Fruit fly (Drosophila melanogaster) whole organism, embryonic: ENCODE measurements around the gene CG1552.

ENCODE experiments used
- Awh ChIP-seq: fragments of 200-800 bp; sonication (Bioruptor generic); IDR thresholded peaks from 2 replicates; pipeline ENCODE4, ENCODE4 v1.3.6; 2022; ENCODE audit warnings: missing biosample characterization, missing genetic modification characterization
- BtbVII ChIP-seq: fragments of 200-800 bp; sonication (Bioruptor generic); optimal IDR thresholded peaks from 3 replicates; lab custom pipeline; 2017; ENCODE audit warnings: missing biosample characterization, mild to moderate bottlenecking, missing genetic modification characterization
- CG10543 ChIP-seq: fragments of 200-800 bp; sonication (Bioruptor generic); optimal IDR thresholded peaks from 3 replicates; lab custom pipeline; 2017; ENCODE audit warnings: missing biosample characterization, mild to moderate bottlenecking, missing genetic modification characterization, moderate library complexity
- CG10565 ChIP-seq: fragments of 200-800 bp; sonication (Bioruptor generic); optimal IDR thresholded peaks from 3 replicates; lab custom pipeline; 2016; ENCODE audit warnings: missing biosample characterization, mild to moderate bottlenecking, missing genetic modification characterization
- CG10654 ChIP-seq: fragments of 200-800 bp; sonication (Bioruptor generic); optimal IDR thresholded peaks from 2 replicates; lab custom pipeline; 2016; ENCODE audit warnings: missing biosample characterization, missing genetic modification characterization
- CG10979 ChIP-seq: fragments of 200-800 bp; sonication (Bioruptor generic); optimal IDR thresholded peaks from 2 replicates; lab custom pipeline; 2018; ENCODE audit warnings: missing biosample characterization, mild to moderate bottlenecking, missing genetic modification characterization, moderate library complexity
- CG11695 ChIP-seq: fragments of 200-800 bp; sonication (Bioruptor generic); IDR thresholded peaks from 3 replicates; pipeline ENCODE4 v1.3.6; 2022; ENCODE audit warnings: missing biosample characterization, missing genetic modification characterization
- CG1233 ChIP-seq: fragments of 200-800 bp; sonication (Bioruptor generic); optimal IDR thresholded peaks from 4 replicates; lab custom pipeline; 2018; ENCODE audit warnings: missing biosample characterization, mild to moderate bottlenecking, missing genetic modification characterization
- CG12391 ChIP-seq: fragments of 200-800 bp; sonication (Bioruptor generic); optimal IDR thresholded peaks from 3 replicates; lab custom pipeline; 2018; ENCODE audit warnings: missing biosample characterization, mild to moderate bottlenecking, missing genetic modification characterization, moderate library complexity
- CG12769 ChIP-seq: fragments of 200-800 bp; sonication (Bioruptor generic); optimal IDR thresholded peaks from 2 replicates; lab custom pipeline; 2019; ENCODE audit warnings: missing biosample characterization, mild to moderate bottlenecking, missing genetic modification characterization, moderate library complexity
- CG14667 ChIP-seq: fragments of 200-800 bp; sonication (Bioruptor generic); IDR thresholded peaks from 2 replicates; pipeline ENCODE4 v1.3.6; 2022; ENCODE audit warnings: missing biosample characterization, missing genetic modification characterization
- CG1603 ChIP-seq: fragments of 200-800 bp; sonication (Bioruptor generic); optimal IDR thresholded peaks from 2 replicates; lab custom pipeline; 2019; ENCODE audit warnings: missing biosample characterization, mild to moderate bottlenecking, missing genetic modification characterization, moderate library complexity
- CG16815 ChIP-seq: fragments of 200-800 bp; sonication (Bioruptor generic); optimal IDR thresholded peaks from 3 replicates; lab custom pipeline; 2017; ENCODE audit warnings: missing biosample characterization, mild to moderate bottlenecking, missing genetic modification characterization
- CG16863 ChIP-seq: fragments of 200-800 bp; sonication (Bioruptor generic); optimal IDR thresholded peaks from 3 replicates; lab custom pipeline; 2016; ENCODE audit warnings: missing biosample characterization, missing genetic modification characterization
- CG18476 ChIP-seq: fragments of 200-800 bp; sonication (Bioruptor generic); optimal IDR thresholded peaks from 2 replicates; lab custom pipeline; 2016; ENCODE audit warnings: missing biosample characterization, mild to moderate bottlenecking, missing genetic modification characterization
- CG18619 ChIP-seq: fragments of 200-800 bp; sonication (Bioruptor generic); optimal IDR thresholded peaks from 3 replicates; lab custom pipeline; 2017; ENCODE audit warnings: missing biosample characterization, mild to moderate bottlenecking, missing genetic modification characterization
- CG2120 ChIP-seq: fragments of 200-800 bp; sonication (Bioruptor generic); optimal IDR thresholded peaks from 3 replicates; lab custom pipeline; 2016; ENCODE audit warnings: missing biosample characterization, missing genetic modification characterization
- CG2712 ChIP-seq: fragments of 200-800 bp; optimal IDR thresholded peaks from 3 replicates; lab custom pipeline; 2019; ENCODE audit warnings: missing biosample characterization, mild to moderate bottlenecking, missing genetic modification characterization, moderate library complexity
- CG31224 ChIP-seq: fragments of 200-800 bp; sonication (Bioruptor generic); IDR thresholded peaks from 2 replicates; pipeline ENCODE4 v1.3.6; 2022; ENCODE audit warnings: missing biosample characterization, missing genetic modification characterization
- CG3407 ChIP-seq: fragments of 200-800 bp; sonication (Bioruptor generic); optimal IDR thresholded peaks from 2 replicates; lab custom pipeline; 2018; ENCODE audit warnings: missing biosample characterization, mild to moderate bottlenecking, missing genetic modification characterization
- CG4282 ChIP-seq: fragments of 200-800 bp; sonication (Bioruptor generic); optimal IDR thresholded peaks from 2 replicates; lab custom pipeline; 2016; ENCODE audit warnings: missing biosample characterization, missing genetic modification characterization
- CG6683 ChIP-seq: fragments of 200-800 bp; sonication (Bioruptor generic); optimal IDR thresholded peaks from 2 replicates; lab custom pipeline; 2017; ENCODE audit warnings: missing biosample characterization, mild to moderate bottlenecking, missing genetic modification characterization, missing genetic modification reagents
- CG8944 ChIP-seq: fragments of 200-800 bp; sonication (Bioruptor generic); optimal IDR thresholded peaks from 3 replicates; lab custom pipeline; 2016; ENCODE audit warnings: missing biosample characterization, missing genetic modification characterization
- D ChIP-seq, 2 experiments: fragments of 200-800 bp in 1 of 2; fragments of >200 bp in 1 of 2; sonication (Bioruptor generic) in 1 of 2; optimal IDR thresholded peaks; 2 replicates in 1 of 2; 3 replicates in 1 of 2; lab custom pipeline; 2017; ENCODE audit warnings: mild to moderate bottlenecking in 1 of 2, missing biosample characterization in 1 of 2, missing genetic modification characterization in 1 of 2, missing genetic modification reagents in 1 of 2
- D19A ChIP-seq: fragments of 200-800 bp; optimal IDR thresholded peaks from 3 replicates; lab custom pipeline; 2019; ENCODE audit warnings: missing biosample characterization, mild to moderate bottlenecking, missing genetic modification characterization, moderate library complexity
- Doc2 ChIP-seq: fragments of 200-800 bp; sonication (Bioruptor generic); IDR thresholded peaks from 2 replicates; pipeline ENCODE4 v1.3.6; 2022; ENCODE audit warnings: missing biosample characterization, missing genetic modification characterization
- Eip74EF ChIP-seq, 2 experiments: fragments of 200-800 bp in 1 of 2; fragments of >200 bp in 1 of 2; sonication (Bioruptor generic) in 1 of 2; optimal IDR thresholded peaks; 2 replicates each; lab custom pipeline; 2017 to 2019; ENCODE audit warnings: missing biosample characterization in 2 of 2, missing genetic modification characterization in 2 of 2, mild to moderate bottlenecking in 1 of 2, moderate library complexity in 1 of 2
- Elba2 ChIP-seq: fragments of 200-800 bp; sonication (Bioruptor generic); optimal IDR thresholded peaks from 3 replicates; lab custom pipeline; 2016; ENCODE audit warnings: missing biosample characterization, missing genetic modification characterization
- Nf-YA ChIP-seq: fragments of 200-800 bp; sonication (Bioruptor generic); IDR thresholded peaks from 2 replicates; pipeline ENCODE4 v1.3.6; 2022; ENCODE audit warnings: missing biosample characterization, missing genetic modification characterization
- Scr ChIP-seq: fragments of 200-800 bp; sonication (Bioruptor generic); IDR thresholded peaks from 2 replicates; pipeline ENCODE4 v1.3.6; 2022; ENCODE audit warnings: missing biosample characterization, missing genetic modification characterization; ENCODE audit not compliant: partially characterized antibody
- Sin3A ChIP-seq: fragments of >200 bp; optimal IDR thresholded peaks from 2 replicates; lab custom pipeline; 2018
- Sox102F ChIP-seq: fragments of 200-800 bp; sonication (Bioruptor generic); optimal IDR thresholded peaks from 2 replicates; lab custom pipeline; 2018; ENCODE audit warnings: missing biosample characterization, mild to moderate bottlenecking, missing genetic modification characterization, moderate library complexity
- Xbp1 ChIP-seq: fragments of 200-800 bp; sonication (Bioruptor generic); optimal IDR thresholded peaks from 3 replicates; lab custom pipeline; 2016; ENCODE audit warnings: missing biosample characterization, mild to moderate bottlenecking, missing genetic modification characterization
- br ChIP-seq: fragments of >200 bp; optimal IDR thresholded peaks from 2 replicates; lab custom pipeline; 2017
- chinmo ChIP-seq: fragments of 200-800 bp; sonication (Bioruptor generic); IDR thresholded peaks from 4 replicates; pipeline ENCODE4 v1.3.6; 2022; ENCODE audit warnings: missing biosample characterization, missing genetic modification characterization; ENCODE audit not compliant: partially characterized antibody
- dpn ChIP-seq, 2 experiments: fragments of 200-800 bp; sonication (Bioruptor generic); optimal IDR thresholded peaks; 3 replicates each; lab custom pipeline; 2016; ENCODE audit warnings: missing biosample characterization in 2 of 2, missing genetic modification characterization in 2 of 2
- fd102C ChIP-seq: fragments of 200-800 bp; sonication (Bioruptor generic); optimal IDR thresholded peaks from 2 replicates; lab custom pipeline; 2018; ENCODE audit warnings: missing biosample characterization, mild to moderate bottlenecking, missing genetic modification characterization, moderate library complexity
- fd96Cb ChIP-seq: fragments of 200-800 bp; sonication (Bioruptor generic); optimal IDR thresholded peaks from 2 replicates; lab custom pipeline; 2018; ENCODE audit warnings: missing biosample characterization, mild to moderate bottlenecking, missing genetic modification characterization, moderate library complexity
- gem ChIP-seq: fragments of 200-800 bp; sonication (Bioruptor generic); optimal IDR thresholded peaks from 2 replicates; lab custom pipeline; 2019; ENCODE audit warnings: missing biosample characterization, mild to moderate bottlenecking, missing genetic modification characterization, moderate library complexity
- hb ChIP-seq: fragments of 200-800 bp; sonication (Bioruptor generic); IDR thresholded peaks from 3 replicates; pipeline ENCODE4 v1.3.6; 2022; ENCODE audit warnings: missing biosample characterization, missing genetic modification characterization; ENCODE audit not compliant: partially characterized antibody
- lilli ChIP-seq: fragments of 200-800 bp; sonication (Bioruptor generic); optimal IDR thresholded peaks from 3 replicates; lab custom pipeline; 2016; ENCODE audit warnings: missing biosample characterization, missing genetic modification characterization
- lmd ChIP-seq: fragments of 200-800 bp; sonication (Bioruptor generic); IDR thresholded peaks from 2 replicates; pipeline ENCODE4 v1.3.6; 2022; ENCODE audit warnings: missing biosample characterization, missing genetic modification characterization
- mam ChIP-seq: fragments of 200-800 bp; sonication (Bioruptor generic); optimal IDR thresholded peaks from 3 replicates; lab custom pipeline; 2016; ENCODE audit warnings: missing biosample characterization, missing genetic modification characterization
- sens ChIP-seq: fragments of 200-800 bp; sonication (Bioruptor generic); peaks from one replicate; lab custom pipeline; 2016; ENCODE audit warnings: missing biosample characterization, missing genetic modification characterization
- sisA ChIP-seq: fragments of 200-800 bp; sonication (Bioruptor generic); IDR thresholded peaks from 2 replicates; pipeline ENCODE4 v1.3.6; 2022; ENCODE audit warnings: missing biosample characterization, missing genetic modification characterization
- slp2 ChIP-seq: fragments of 200-800 bp; sonication (Bioruptor generic); optimal IDR thresholded peaks from 2 replicates; lab custom pipeline; 2016; ENCODE audit warnings: missing biosample characterization, missing genetic modification characterization
- tgo ChIP-seq: fragments of 200-800 bp; sonication (Bioruptor generic); IDR thresholded peaks from 3 replicates; pipeline ENCODE4 v1.3.6; 2022; ENCODE audit warnings: missing biosample characterization, missing genetic modification characterization
- tio ChIP-seq: fragments of 200-800 bp; sonication (Bioruptor generic); optimal IDR thresholded peaks from 2 replicates; lab custom pipeline; 2017; ENCODE audit warnings: missing biosample characterization, missing genetic modification characterization, inconsistent platforms
- yki ChIP-seq: fragments of >200 bp; optimal IDR thresholded peaks from 3 replicates; lab custom pipeline; 2018
- zen2 ChIP-seq: fragments of 200-800 bp; sonication (Bioruptor generic); IDR thresholded peaks from 3 replicates; pipeline ENCODE4 v1.3.6; 2022; ENCODE audit warnings: missing biosample characterization, missing genetic modification characterization; ENCODE audit not compliant: partially characterized antibody
- zfh1 ChIP-seq: fragments of 200-800 bp; sonication (Bioruptor generic); IDR thresholded peaks from 3 replicates; pipeline ENCODE4 v1.3.6; 2022; ENCODE audit warnings: missing biosample characterization, missing genetic modification characterization

CG1552 gene

DNA sequence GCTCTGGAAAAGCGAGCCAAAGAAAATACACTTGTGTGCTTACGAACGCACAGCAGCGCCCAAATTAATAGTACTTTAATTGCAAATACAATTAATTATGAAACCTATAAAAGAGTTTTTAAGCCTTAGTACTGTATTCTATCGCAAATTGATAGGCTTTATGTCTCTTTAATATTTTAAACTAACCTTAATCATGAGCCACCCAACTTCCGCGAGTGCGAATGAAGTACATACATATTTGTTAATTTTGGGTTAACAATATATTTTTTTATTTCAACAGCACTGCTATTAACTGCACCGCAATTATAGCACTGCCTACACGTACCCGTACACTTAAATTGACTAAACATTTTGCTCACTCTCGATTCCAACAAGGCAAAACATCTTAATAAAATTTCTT is 27.9 kb upstream of the CG1552 start (continued):
- TF ChIP-seq CG6683 (GFP tag; lab: Kevin White, UChicago) (no peak), lilli (no peak), mam (GFP tag; lab: Kevin White, UChicago) (peak; percentile 25), CG1233 (no peak), slp2 (GFP tag; lab: Kevin White, UChicago) (no peak), CG16863 (GFP tag; lab: Kevin White, UChicago) (no peak), D (optimal IDR thresholded peaks at IDR 0.05; lab: Kevin White, UChicago) (no peak), D (GFP tag; optimal IDR thresholded peaks at IDR 0.05; lab: Kevin White, UChicago) (no peak), CG10654 (GFP tag; lab: Kevin White, UChicago) (no peak), zfh1 (0 out of 3 replicates have a peak, but pooled peaks have one; percentile 12), sisA (GFP tag; lab: Robert Waterston, UW) (peak; percentile 35; the same call in 1 of the 2 replicates), CG2120 (GFP tag; lab: Kevin White, UChicago) (peak; percentile 64), CG8944 (GFP tag; lab: Kevin White, UChicago) (no peak), CG31224 (GFP tag; lab: Robert Waterston, UW) (no peak), fd102C (GFP tag; lab: Kevin White, UChicago) (no peak), br (lab: Kevin White, UChicago) (no peak), lmd (GFP tag; lab: Robert Waterston, UW) (peak; percentile 55; the same call in 1 of the 2 replicates), chinmo (GFP tag; lab: Robert Waterston, UW) (no peak), tgo (GFP tag; lab: Robert Waterston, UW) (no peak; the same call in 2 of the 3 replicates), gem (tag; lab: Kevin White, UChicago) (peak; percentile 75), BtbVII (GFP tag; lab: Kevin White, UChicago) (peak; percentile 49), CG18476 (peak; percentile 9), dpn (GFP tag; optimal IDR thresholded peaks at IDR 0.05; lab: Kevin White, UChicago) (peak in 1 of 2 experiments; percentile 57), Doc2 (GFP tag; lab: Robert Waterston, UW) (no peak), sens (peak; percentile 78), tio (GFP tag; lab: Kevin White, UChicago) (peak; percentile 58), CG1603 (tag; lab: Kevin White, UChicago) (no peak), Scr (no peak), hb (GFP tag; lab: Robert Waterston, UW) (no peak), CG2712 (no peak), CG14667 (GFP tag; lab: Robert Waterston, UW) (0 out of 2 replicates have a peak, but pooled peaks have one; percentile 34), CG12769 (tag; lab: Kevin White, UChicago) (no peak), Sin3A (lab: Kevin White, UChicago) (no peak), CG4282 (GFP tag; lab: Kevin White, UChicago) (no peak), fd96Cb (tag; lab: Kevin White, UChicago) (peak; percentile 51), Xbp1 (GFP tag; lab: Kevin White, UChicago) (peak; percentile 41), CG16815 (GFP tag; lab: Kevin White, UChicago) (peak; percentile 11), CG11695 (peak; percentile 69; the same call in 1 of the 3 replicates), CG10543 (GFP tag; lab: Kevin White, UChicago) (no peak), CG10565 (GFP tag; lab: Kevin White, UChicago) (no peak), CG18619 (GFP tag; lab: Kevin White, UChicago) (peak; percentile 33), CG10979 (tag; lab: Kevin White, UChicago) (no peak), yki (no peak), Nf-YA (GFP tag; lab: Robert Waterston, UW) (no peak), Elba2 (no peak), Awh (GFP tag; lab: Robert Waterston, UW) (no peak), CG12391 (peak; percentile 57), Eip74EF (GFP tag; optimal IDR thresholded peaks at IDR 0.05; lab: Kevin White, UChicago) (no peak), CG3407 (GFP tag; lab: Kevin White, UChicago) (no peak), Sox102F (GFP tag; lab: Kevin White, UChicago) (peak; percentile 72), zen2 (GFP tag; lab: Robert Waterston, UW) (no peak), D19A (peak; percentile 40)
